Fruit fly (Drosophila melanogaster) whole organism: Measurements from ENCODE around the gene CG14301.

ENCODE experiments used
- CG8478 ChIP-seq: fragments of >200 bp; optimal IDR thresholded peaks from 2 replicates; lab custom pipeline; 2018; ENCODE audit warnings: inconsistent platforms
- Dll ChIP-seq: fragments of >200 bp; optimal IDR thresholded peaks from 2 replicates; lab custom pipeline; 2017
- EcR ChIP-seq, 2 experiments: fragments of >200 bp; optimal IDR thresholded peaks; 2 replicates each; lab custom pipeline; 2017; ENCODE audit warnings: missing biosample characterization in 2 of 2, missing genetic modification characterization in 2 of 2, missing genetic modification reagents in 2 of 2
- pan ChIP-seq: fragments of >200 bp; optimal IDR thresholded peaks from 2 replicates; lab custom pipeline; 2017
- psq ChIP-seq: fragments of >200 bp; optimal IDR thresholded peaks from 2 replicates; lab custom pipeline; 2017
- usp ChIP-seq: fragments of >200 bp; optimal IDR thresholded peaks from 2 replicates; lab custom pipeline; 2017; ENCODE audit warnings: missing biosample characterization, missing genetic modification characterization, mixed read lengths

- TF ChIP-seq psq (lab: Kevin White, UChicago), result no peak
- no peak for TF ChIP-seq EcR (GFP tag; optimal IDR thresholded peaks at IDR 0.05; lab: Kevin White, UChicago)
- TF ChIP-seq CG8478 (lab: Kevin White, UChicago), result no peak
- TF ChIP-seq pan (lab: Kevin White, UChicago), result no peak
- no peak for TF ChIP-seq Dll (lab: Kevin White, UChicago)
- TF ChIP-seq usp (GFP tag; lab: Kevin White, UChicago), result no peak
Observed at dm6 chr3R:18580979-18581378, 60.3 kb downstream of the CG14301 start.
